Worm (Caenorhabditis elegans): Measurements from ENCODE around the gene T22D1.5.
"Not testable (repeated sequence)": the region's sequence is repeated elsewhere in the genome, so short reads cannot be mapped to it uniquely, and the experiment has no call there.

ce11 chrIV:6914161-6914585, 10.4 kb downstream of the T22D1.5 start:
- not testable (repeated sequence) for TF ChIP-seq nhr-11 (tag; optimal IDR thresholded peaks at IDR 0.05); nhr-25 (tag; optimal IDR thresholded peaks at IDR 0.05; ENCODE audit: borderline replicate concordance, insufficient read depth); ZK337.2 (GFP tag; IDR thresholded peaks at IDR 0.05); unc-62 (GFP tag; optimal IDR thresholded peaks at IDR 0.05 in 1 of 2); unc-62 (tag; optimal IDR thresholded peaks at IDR 0.05); snpc-4 (tag; optimal IDR thresholded peaks at IDR 0.05); nhr-237 (tag; optimal IDR thresholded peaks at IDR 0.05); aly-2 (tag; optimal IDR thresholded peaks at IDR 0.05); aha-1 (tag); ceh-44 (GFP tag; IDR thresholded peaks at IDR 0.05); fkh-10 (GFP tag; optimal IDR thresholded peaks at IDR 0.05)
- TF ChIP-seq F49E8.2 (tag; optimal IDR thresholded peaks at IDR 0.05; ENCODE audit: borderline replicate concordance): peak; percentile 21
